Fruit fly (Drosophila melanogaster) whole organism, embryonic: ENCODE measurements around the gene Phs.
A peak's percentile ranks its signal among the peaks of the same experiment; 100 is the strongest.

Experiments used
- Abd-B ChIP-seq: fragments of 200-800 bp; sonication (Bioruptor generic); optimal IDR thresholded peaks from 2 replicates; lab custom pipeline; 2018; ENCODE audit warnings: missing biosample characterization, mild to moderate bottlenecking, missing genetic modification characterization, moderate library complexity
- C15 ChIP-seq: fragments of 200-800 bp; sonication (Bioruptor generic); IDR thresholded peaks from 3 replicates; pipeline ENCODE4 v1.3.6; 2022; ENCODE audit warnings: missing biosample characterization, missing genetic modification characterization
- CG11504 ChIP-seq: fragments of 200-800 bp; sonication (Bioruptor generic); optimal IDR thresholded peaks from 3 replicates; lab custom pipeline; 2019; ENCODE audit warnings: missing biosample characterization, mild to moderate bottlenecking, missing genetic modification characterization, moderate library complexity
- CG11695 ChIP-seq: fragments of 200-800 bp; sonication (Bioruptor generic); IDR thresholded peaks from 3 replicates; pipeline ENCODE4 v1.3.6; 2022; ENCODE audit warnings: missing biosample characterization, missing genetic modification characterization
- CG11723 ChIP-seq: fragments of 200-800 bp; sonication (Bioruptor generic); optimal IDR thresholded peaks from 2 replicates; lab custom pipeline; 2017; ENCODE audit warnings: missing biosample characterization, mild to moderate bottlenecking, missing genetic modification characterization
- CG12391 ChIP-seq: fragments of 200-800 bp; sonication (Bioruptor generic); optimal IDR thresholded peaks from 3 replicates; lab custom pipeline; 2018; ENCODE audit warnings: missing biosample characterization, mild to moderate bottlenecking, missing genetic modification characterization, moderate library complexity
- CG12942 ChIP-seq: fragments of 200-800 bp; sonication (Bioruptor generic); optimal IDR thresholded peaks from 3 replicates; lab custom pipeline; 2016; ENCODE audit warnings: missing biosample characterization, missing genetic modification characterization
- CG13424 ChIP-seq: fragments of 200-800 bp; sonication (Bioruptor generic); optimal IDR thresholded peaks from 2 replicates; lab custom pipeline; 2019; ENCODE audit warnings: missing biosample characterization, mild to moderate bottlenecking, missing genetic modification characterization, moderate library complexity
- CG14050 ChIP-seq: fragments of 200-800 bp; sonication (Bioruptor generic); IDR thresholded peaks from 3 replicates; pipeline ENCODE4 v1.3.6; 2022; ENCODE audit warnings: missing biosample characterization, missing genetic modification characterization
- CG14965 ChIP-seq: fragments of 200-800 bp; sonication (Bioruptor generic); optimal IDR thresholded peaks from 2 replicates; lab custom pipeline; 2016; ENCODE audit warnings: missing biosample characterization, missing genetic modification characterization, borderline replicate concordance
- CG18599 ChIP-seq: fragments of 200-800 bp; sonication (Bioruptor generic); optimal IDR thresholded peaks from 3 replicates; lab custom pipeline; 2017; ENCODE audit warnings: missing biosample characterization, missing genetic modification characterization, mild to moderate bottlenecking, moderate library complexity, missing genetic modification reagents
- CG2875 ChIP-seq: fragments of 200-800 bp; sonication (Bioruptor generic); optimal IDR thresholded peaks from 2 replicates; lab custom pipeline; 2017; ENCODE audit warnings: missing biosample characterization, mild to moderate bottlenecking, missing genetic modification characterization, missing genetic modification reagents
- CG32767 ChIP-seq: fragments of 200-800 bp; sonication (Bioruptor generic); IDR thresholded peaks from 2 replicates; pipeline ENCODE4 v1.3.6; 2022; ENCODE audit warnings: missing biosample characterization, missing genetic modification characterization
- CG3281 ChIP-seq: fragments of 200-800 bp; sonication (Bioruptor generic); optimal IDR thresholded peaks from 3 replicates; lab custom pipeline; 2017; ENCODE audit warnings: missing biosample characterization, mild to moderate bottlenecking, missing genetic modification characterization
- CG34376 ChIP-seq: fragments of 200-800 bp; sonication (Bioruptor generic); optimal IDR thresholded peaks from 2 replicates; lab custom pipeline; 2018; ENCODE audit warnings: missing biosample characterization, mild to moderate bottlenecking, missing genetic modification characterization
- CG4360 ChIP-seq: fragments of 200-800 bp; sonication (Bioruptor generic); IDR thresholded peaks from 2 replicates; pipeline ENCODE4 v1.3.6; 2022; ENCODE audit warnings: missing biosample characterization, missing genetic modification characterization
- CG5953 ChIP-seq: fragments of 200-800 bp; sonication (Bioruptor generic); IDR thresholded peaks from 2 replicates; pipeline ENCODE4 v1.3.6; 2022; ENCODE audit warnings: missing biosample characterization, missing genetic modification characterization
- CG6254 ChIP-seq: fragments of 200-800 bp; sonication (Bioruptor generic); optimal IDR thresholded peaks from 3 replicates; lab custom pipeline; 2017; ENCODE audit warnings: mild to moderate bottlenecking, missing biosample characterization, missing genetic modification reagents, missing genetic modification characterization
- CG6854 ChIP-seq: fragments of 200-800 bp; sonication (Bioruptor generic); optimal IDR thresholded peaks from 3 replicates; lab custom pipeline; 2017; ENCODE audit warnings: missing biosample characterization, mild to moderate bottlenecking, missing genetic modification characterization
- CG7987 ChIP-seq: fragments of 200-800 bp; sonication (Bioruptor generic); optimal IDR thresholded peaks from 2 replicates; lab custom pipeline; 2018; ENCODE audit warnings: missing biosample characterization, mild to moderate bottlenecking, missing genetic modification characterization, moderate library complexity
- CG8359 ChIP-seq: fragments of 200-800 bp; sonication (Bioruptor generic); optimal IDR thresholded peaks from 2 replicates; lab custom pipeline; 2017; ENCODE audit warnings: missing biosample characterization, mild to moderate bottlenecking, missing genetic modification characterization, borderline replicate concordance
- CG8924 ChIP-seq: fragments of 200-800 bp; optimal IDR thresholded peaks from 3 replicates; lab custom pipeline; 2019; ENCODE audit warnings: missing biosample characterization, mild to moderate bottlenecking, missing genetic modification characterization, moderate library complexity
- Camta ChIP-seq: fragments of 200-800 bp; sonication (Bioruptor generic); optimal IDR thresholded peaks from 2 replicates; lab custom pipeline; 2016; ENCODE audit warnings: missing biosample characterization, missing genetic modification characterization
- D19A ChIP-seq: fragments of 200-800 bp; optimal IDR thresholded peaks from 3 replicates; lab custom pipeline; 2019; ENCODE audit warnings: missing biosample characterization, mild to moderate bottlenecking, missing genetic modification characterization, moderate library complexity
- D19B ChIP-seq: fragments of 200-800 bp; sonication (Bioruptor generic); optimal IDR thresholded peaks from 2 replicates; lab custom pipeline; 2017; ENCODE audit warnings: missing biosample characterization, mild to moderate bottlenecking, missing genetic modification characterization
- Dek ChIP-seq: fragments of 200-800 bp; sonication (Bioruptor generic); optimal IDR thresholded peaks from 3 replicates; lab custom pipeline; 2019; ENCODE audit warnings: missing biosample characterization, mild to moderate bottlenecking, missing genetic modification characterization, moderate library complexity
- Eip74EF ChIP-seq, 2 experiments: fragments of 200-800 bp in 1 of 2; fragments of >200 bp in 1 of 2; sonication (Bioruptor generic) in 1 of 2; optimal IDR thresholded peaks; 2 replicates each; lab custom pipeline; 2017 to 2019; ENCODE audit warnings: missing biosample characterization in 2 of 2, missing genetic modification characterization in 2 of 2, mild to moderate bottlenecking in 1 of 2, moderate library complexity in 1 of 2
- Ets65A ChIP-seq: fragments of 200-800 bp; sonication (Bioruptor generic); peaks from one replicate; lab custom pipeline; 2016; ENCODE audit warnings: missing biosample characterization, missing genetic modification characterization
- Meics ChIP-seq: fragments of 200-800 bp; sonication (Bioruptor generic); optimal IDR thresholded peaks from 2 replicates; lab custom pipeline; 2017; ENCODE audit warnings: missing biosample characterization, mild to moderate bottlenecking, missing genetic modification characterization
- NC2β ChIP-seq: fragments of 200-800 bp; sonication (Bioruptor generic); optimal IDR thresholded peaks from 2 replicates; lab custom pipeline; 2016; ENCODE audit warnings: missing biosample characterization, missing genetic modification characterization
- NfI ChIP-seq: fragments of 200-800 bp; sonication (Bioruptor generic); optimal IDR thresholded peaks from 3 replicates; lab custom pipeline; 2018; ENCODE audit warnings: missing biosample characterization, mild to moderate bottlenecking, missing genetic modification characterization, moderate library complexity
- Ssrp ChIP-seq: fragments of 200-800 bp; sonication (Bioruptor generic); optimal IDR thresholded peaks from 2 replicates; lab custom pipeline; 2018; ENCODE audit warnings: missing biosample characterization, mild to moderate bottlenecking, missing genetic modification characterization, moderate library complexity
- ac ChIP-seq: fragments of 200-800 bp; sonication (Bioruptor generic); optimal IDR thresholded peaks from 3 replicates; lab custom pipeline; 2017; ENCODE audit warnings: missing biosample characterization, mild to moderate bottlenecking, missing genetic modification characterization
- al ChIP-seq: fragments of 200-800 bp; sonication (Bioruptor generic); IDR thresholded peaks from 2 replicates; pipeline ENCODE4 v1.3.6; 2022; ENCODE audit warnings: missing biosample characterization, missing genetic modification characterization
- ash1 ChIP-seq: fragments of 200-800 bp; sonication (Bioruptor generic); optimal IDR thresholded peaks from 2 replicates; lab custom pipeline; 2018; ENCODE audit warnings: missing biosample characterization, mild to moderate bottlenecking, missing genetic modification characterization
- chinmo ChIP-seq: fragments of 200-800 bp; sonication (Bioruptor generic); IDR thresholded peaks from 4 replicates; pipeline ENCODE4 v1.3.6; 2022; ENCODE audit warnings: missing biosample characterization, missing genetic modification characterization; ENCODE audit not compliant: partially characterized antibody
- croc ChIP-seq: fragments of 200-800 bp; sonication (Bioruptor generic); conservative IDR thresholded peaks from 3 replicates; pipeline ENCODE4 v1.3.6; 2022; ENCODE audit warnings: missing biosample characterization, missing genetic modification characterization
- ems ChIP-seq: fragments of 200-800 bp; sonication (Bioruptor generic); optimal IDR thresholded peaks from 3 replicates; lab custom pipeline; 2016; ENCODE audit warnings: missing biosample characterization, missing genetic modification characterization
- ham ChIP-seq: fragments of 200-800 bp; sonication (Bioruptor generic); IDR thresholded peaks from 2 replicates; pipeline ENCODE4 v1.3.6; 2022; ENCODE audit warnings: missing biosample characterization, missing genetic modification characterization
- org-1 ChIP-seq: fragments of 200-800 bp; sonication (Bioruptor generic); optimal IDR thresholded peaks from 2 replicates; lab custom pipeline; 2017; ENCODE audit warnings: missing biosample characterization, missing genetic modification characterization
- prd ChIP-seq, 3 experiments: fragments of >200 bp in 2 of 3; fragments of 200-800 bp in 1 of 3; sonication (Bioruptor generic) in 1 of 3; optimal IDR thresholded peaks in 2 of 3; IDR thresholded peaks in 1 of 3; 2 replicates in 2 of 3; 3 replicates in 1 of 3; pipeline versions ENCODE4 v1.3.6 to Lab custom; 2017 to 2022; ENCODE audit warnings: missing biosample characterization in 1 of 3, missing genetic modification characterization in 1 of 3
- row ChIP-seq: fragments of 200-800 bp; sonication (Bioruptor generic); IDR thresholded peaks from 3 replicates; pipeline ENCODE4 v1.3.6; 2022; ENCODE audit warnings: missing biosample characterization, missing genetic modification characterization
- schlank ChIP-seq: fragments of 200-800 bp; sonication (Bioruptor generic); optimal IDR thresholded peaks from 2 replicates; lab custom pipeline; 2018; ENCODE audit warnings: missing biosample characterization, mild to moderate bottlenecking, missing genetic modification characterization
- sim ChIP-seq: fragments of 200-800 bp; sonication (Bioruptor generic); IDR thresholded peaks from 2 replicates; pipeline ENCODE4 v1.3.6; 2022; ENCODE audit warnings: missing biosample characterization, missing genetic modification characterization
- sob ChIP-seq: fragments of 200-800 bp; sonication (Bioruptor generic); IDR thresholded peaks from 2 replicates; pipeline ENCODE4 v1.3.6; 2022; ENCODE audit warnings: missing biosample characterization, missing genetic modification characterization
- ttk ChIP-seq: fragments of 200-800 bp; sonication (Bioruptor generic); IDR thresholded peaks from 2 replicates; pipeline ENCODE4 v2.1.2; 2022; ENCODE audit warnings: missing biosample characterization, missing genetic modification characterization
- wek ChIP-seq: fragments of 200-800 bp; sonication (Bioruptor generic); optimal IDR thresholded peaks from 3 replicates; lab custom pipeline; 2018; ENCODE audit warnings: missing biosample characterization, mild to moderate bottlenecking, missing genetic modification characterization, moderate library complexity
- zfh2 ChIP-seq: fragments of 200-800 bp; sonication (Bioruptor generic); optimal IDR thresholded peaks from 2 replicates; lab custom pipeline; 2016; ENCODE audit warnings: missing biosample characterization, missing genetic modification characterization

Gene Phs

DNA sequence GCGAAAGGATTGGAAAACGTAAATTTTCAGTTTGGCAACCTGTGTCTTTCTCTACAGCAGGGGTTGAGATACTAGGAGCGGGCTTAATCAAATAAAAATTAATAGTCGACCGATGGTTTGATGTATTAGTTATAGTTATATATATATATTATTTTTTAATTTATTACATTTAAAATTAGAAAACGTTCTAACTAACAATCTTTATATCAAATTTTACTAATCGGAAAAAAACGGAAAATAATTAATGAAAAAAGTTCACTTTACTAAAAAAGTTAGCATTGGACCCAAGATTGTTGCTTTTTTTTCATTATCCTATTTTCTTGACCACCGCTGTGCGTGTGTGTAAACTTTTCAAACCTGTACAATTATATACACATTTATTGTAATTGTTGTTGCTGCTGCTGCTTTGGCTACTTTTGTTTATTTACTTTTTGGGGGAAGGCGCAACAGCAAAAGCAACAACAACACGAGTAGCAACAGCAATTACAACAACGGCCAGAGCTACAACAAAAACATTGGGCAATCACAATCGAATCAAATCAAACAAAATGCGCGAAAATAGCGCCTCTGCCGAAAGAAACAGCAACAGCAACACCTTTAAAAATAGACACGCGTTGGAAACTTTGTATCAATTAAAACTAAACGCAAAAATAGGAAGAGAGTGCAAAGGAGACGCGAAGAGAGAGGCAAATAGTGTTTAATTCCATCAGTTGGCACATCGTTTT lies 27.0 kb upstream of the Phs start (continued):
- TF ChIP-seq CG14050 (GFP tag; lab: Robert Waterston, UW) (peak; percentile 23; the same call in 1 of the 3 replicates), chinmo (GFP tag; lab: Robert Waterston, UW) (no peak), CG12391 (peak; percentile 72), ham (GFP tag; lab: Robert Waterston, UW) (no peak), CG5953 (GFP tag; lab: Robert Waterston, UW) (no peak), CG8359 (GFP tag; lab: Kevin White, UChicago) (peak; percentile 4), CG2875 (no peak), Dek (peak; percentile 23), CG7987 (no peak), CG32767 (0 out of 2 replicates have a peak, but pooled peaks have one; percentile 47), croc (GFP tag; lab: Robert Waterston, UW) (no peak), NC2β (no peak), zfh2 (GFP tag; lab: Kevin White, UChicago) (peak; percentile 6), CG11695 (GFP tag; lab: Robert Waterston, UW) (peak; percentile 78), CG6854 (GFP tag; lab: Kevin White, UChicago) (peak; percentile 17), Camta (GFP tag; lab: Kevin White, UChicago) (no peak), org-1 (GFP tag; lab: Kevin White, UChicago) (peak; percentile 15), row (peak; percentile 58), ems (GFP tag; lab: Kevin White, UChicago) (no peak), Ssrp (tag; lab: Kevin White, UChicago) (peak; percentile 51), CG4360 (peak; percentile 73), CG8924 (tag; lab: Kevin White, UChicago) (peak; percentile 77), CG12942 (no peak), ash1 (no peak), D19A (tag; lab: Kevin White, UChicago) (peak; percentile 66), al (GFP tag; lab: Robert Waterston, UW) (peak; percentile 33; the same call in 1 of the 2 replicates), CG6254 (GFP tag; lab: Kevin White, UChicago) (peak; percentile 24), Meics (GFP tag; lab: Kevin White, UChicago) (peak; percentile 76), Eip74EF (GFP tag; optimal IDR thresholded peaks at IDR 0.05; lab: Kevin White, UChicago) (peak in 1 of 2 experiments; percentile 28), CG11723 (GFP tag; lab: Kevin White, UChicago) (no peak), ttk (GFP tag; lab: Robert Waterston, UW) (0 out of 2 replicates have a peak, but pooled peaks have one; percentile 9), NfI (GFP tag; lab: Kevin White, UChicago) (peak; percentile 46), wek (no peak), CG34376 (GFP tag; lab: Kevin White, UChicago) (no peak), C15 (GFP tag; lab: Robert Waterston, UW) (no peak), CG14965 (GFP tag; lab: Kevin White, UChicago) (no peak), sob (GFP tag; lab: Robert Waterston, UW) (no peak), schlank (tag; lab: Kevin White, UChicago) (no peak), Abd-B (GFP tag; lab: Kevin White, UChicago) (peak; percentile 42), CG11504 (tag; lab: Kevin White, UChicago) (peak; percentile 82), CG18599 (GFP tag; lab: Kevin White, UChicago) (peak; percentile 62), ac (GFP tag; lab: Kevin White, UChicago) (no peak), Ets65A (GFP tag; lab: Kevin White, UChicago) (no peak), D19B (peak; percentile 30), sim (no peak), prd (optimal IDR thresholded peaks at IDR 0.05; lab: Kevin White, UChicago) (no peak), prd (GFP tag; IDR thresholded peaks at IDR 0.05; lab: Robert Waterston, UW) (peak; percentile 46; the same call in 2 of the 3 replicates), CG13424 (tag; lab: Kevin White, UChicago) (peak; percentile 71), CG3281 (GFP tag; lab: Kevin White, UChicago) (peak; percentile 75)
